Worm (Caenorhabditis elegans): ENCODE data around the gene ifa-4.

DNA sequence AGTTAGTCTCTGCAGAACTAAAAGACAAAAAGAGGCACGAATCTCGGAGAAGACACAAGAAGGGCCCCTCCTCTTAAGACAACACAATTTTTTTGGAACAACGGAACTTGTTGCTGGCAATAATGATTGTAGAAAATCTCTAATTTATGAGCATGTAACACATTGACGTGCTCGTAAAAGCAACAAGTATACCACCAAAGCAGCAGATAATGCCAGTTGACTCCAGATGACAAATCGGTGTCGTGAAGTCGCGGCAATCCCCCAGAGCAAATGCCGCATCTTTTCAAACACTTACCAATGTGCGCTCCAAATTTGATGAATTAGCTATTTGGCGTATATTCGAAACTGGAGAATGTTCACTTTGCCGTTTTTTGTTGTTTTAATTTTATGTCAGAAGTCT is 51.6 kb downstream of the ifa-4 start:
- no peak for TF ChIP-seq tbx-2 (tag; optimal IDR thresholded peaks at IDR 0.05)
- no peak for TF ChIP-seq nhr-28 (tag; optimal IDR thresholded peaks at IDR 0.05)
- no peak for TF ChIP-seq snpc-4 (tag; optimal IDR thresholded peaks at IDR 0.05)
- no peak for TF ChIP-seq ceh-90 (tag; optimal IDR thresholded peaks at IDR 0.05)
- TF ChIP-seq mdl-1 (tag; optimal IDR thresholded peaks at IDR 0.05) = no peak
- no peak for TF ChIP-seq jun-1 (tag; optimal IDR thresholded peaks at IDR 0.05)
- no peak for TF ChIP-seq lin-13 (GFP tag; optimal IDR thresholded peaks at IDR 0.05)
- no peak for TF ChIP-seq egl-27 (tag; optimal IDR thresholded peaks at IDR 0.05)
- TF ChIP-seq nhr-237 (tag; optimal IDR thresholded peaks at IDR 0.05) = no peak
- TF ChIP-seq swsn-7 (tag; optimal IDR thresholded peaks at IDR 0.05) = no peak
- TF ChIP-seq ztf-4 (tag; optimal IDR thresholded peaks at IDR 0.05) = no peak
- TF ChIP-seq aly-2 (tag; optimal IDR thresholded peaks at IDR 0.05) = no peak
- TF ChIP-seq irx-1 (tag; optimal IDR thresholded peaks at IDR 0.05) = no peak
